Worm (Caenorhabditis elegans) whole organism, L4 larva: Measurements from ENCODE around the gene mnr-1.

Experiments
- D1046.2 ChIP-seq: fragments of 200-800 bp; sonication (Bioruptor generic); IDR thresholded peaks from 2 replicates; pipeline ENCODE4 v1.3.6; 2022; ENCODE audit warnings: missing genetic modification characterization, missing compliant biosample characterization
- F44E2.7 ChIP-seq: fragments of 200-800 bp; sonication (Bioruptor generic); IDR thresholded peaks from 2 replicates; pipeline ENCODE4 v2.1.2; 2022; ENCODE audit warnings: missing genetic modification characterization, missing compliant biosample characterization
- T20F7.1 ChIP-seq: fragments of 200-800 bp; sonication (Bioruptor generic); optimal IDR thresholded peaks from 2 replicates; lab custom pipeline; 2018; ENCODE audit warnings: mild to moderate bottlenecking, missing genetic modification characterization, missing compliant biosample characterization
- Y5F2A.4 ChIP-seq: fragments of 200-800 bp; sonication (Bioruptor generic); optimal IDR thresholded peaks from 2 replicates; lab custom pipeline; 2018; ENCODE audit warnings: mild to moderate bottlenecking, missing genetic modification characterization, missing compliant biosample characterization
- ZK337.2 ChIP-seq: fragments of 200-800 bp; sonication (Bioruptor generic); IDR thresholded peaks from 2 replicates; pipeline ENCODE4 v1.3.6; 2022; ENCODE audit warnings: missing genetic modification reagents, missing genetic modification characterization, missing compliant biosample characterization
- ZK546.5 ChIP-seq, 2 experiments: sonication (generic microtip); optimal IDR thresholded peaks; 2 replicates each; lab custom pipeline; 2017; ENCODE audit warnings: missing biosample characterization in 2 of 2, missing genetic modification characterization in 2 of 2
- aha-1 ChIP-seq: fragments of 150-350 bp; peaks from one replicate; lab custom pipeline; 2014; ENCODE audit warnings: missing biosample characterization, missing genetic modification characterization
- attf-4 ChIP-seq: sonication (generic microtip); optimal IDR thresholded peaks from 3 replicates; lab custom pipeline; 2017; ENCODE audit warnings: missing biosample characterization, missing genetic modification characterization
- ceh-44 ChIP-seq: fragments of 200-800 bp; sonication (Bioruptor generic); IDR thresholded peaks from 2 replicates; pipeline ENCODE4 v1.3.6; 2022; ENCODE audit warnings: missing genetic modification reagents, missing genetic modification characterization, missing compliant biosample characterization
- ceh-82 ChIP-seq: sonication (generic microtip); optimal IDR thresholded peaks from 2 replicates; lab custom pipeline; 2017; ENCODE audit warnings: missing biosample characterization, missing genetic modification characterization
- daf-12 ChIP-seq: fragments of 150-350 bp; optimal IDR thresholded peaks from 2 replicates; lab custom pipeline; 2014; ENCODE audit warnings: missing biosample characterization, missing genetic modification reagents, missing genetic modification characterization
- dmd-8 ChIP-seq: fragments of 200-800 bp; sonication (Bioruptor generic); IDR thresholded peaks from 2 replicates; pipeline ENCODE4 v1.3.6; 2022; ENCODE audit warnings: missing genetic modification characterization, missing compliant biosample characterization
- duxl-1 ChIP-seq: sonication (generic microtip); optimal IDR thresholded peaks from 2 replicates; lab custom pipeline; 2016; ENCODE audit warnings: mild to moderate bottlenecking, missing genetic modification characterization, moderate library complexity, missing compliant biosample characterization; ENCODE audit not compliant: poor library complexity
- hlh-11 ChIP-seq: fragments of 200-800 bp; sonication (Bioruptor generic); optimal IDR thresholded peaks from 2 replicates; lab custom pipeline; 2018; ENCODE audit warnings: mild to moderate bottlenecking, missing genetic modification characterization, missing compliant biosample characterization
- jun-1 ChIP-seq: fragments of 150-350 bp; optimal IDR thresholded peaks from 2 replicates; lab custom pipeline; 2014; ENCODE audit warnings: missing biosample characterization, missing genetic modification reagents, missing genetic modification characterization
- lin-13 ChIP-seq: fragments of 150-350 bp; optimal IDR thresholded peaks from 2 replicates; lab custom pipeline; 2014; ENCODE audit warnings: missing biosample characterization, missing genetic modification reagents, missing genetic modification characterization
- madf-9 ChIP-seq: fragments of 200-800 bp; sonication (Bioruptor generic); conservative IDR thresholded peaks from 2 replicates; pipeline ENCODE4 v1.3.6; 2022; ENCODE audit warnings: missing genetic modification reagents, missing genetic modification characterization, missing compliant biosample characterization
- mxl-2 ChIP-seq: fragments of 200-800 bp; sonication (Bioruptor generic); conservative IDR thresholded peaks from 2 replicates; pipeline ENCODE4 v1.3.6; 2022; ENCODE audit warnings: missing genetic modification reagents, missing genetic modification characterization, missing compliant biosample characterization
- nhr-48 ChIP-seq: sonication (generic microtip); optimal IDR thresholded peaks from 2 replicates; lab custom pipeline; 2016; ENCODE audit warnings: mild to moderate bottlenecking, missing genetic modification characterization, missing compliant biosample characterization
- nhr-76 ChIP-seq: fragments of 150-350 bp; optimal IDR thresholded peaks from 2 replicates; lab custom pipeline; 2014; ENCODE audit warnings: missing biosample characterization, missing genetic modification characterization
- saeg-2 ChIP-seq: fragments of 200-800 bp; sonication (Bioruptor generic); IDR thresholded peaks from 2 replicates; pipeline ENCODE4 v1.3.6; 2022; ENCODE audit warnings: missing genetic modification reagents, missing genetic modification characterization, missing compliant biosample characterization
- spr-3 ChIP-seq: fragments of 200-800 bp; sonication (Bioruptor generic); optimal IDR thresholded peaks from 2 replicates; lab custom pipeline; 2018; ENCODE audit warnings: mild to moderate bottlenecking, missing genetic modification characterization, missing compliant biosample characterization
- tag-97 ChIP-seq: fragments of 200-800 bp; sonication (Bioruptor generic); IDR thresholded peaks from 2 replicates; pipeline ENCODE4 v1.3.6; 2022; ENCODE audit warnings: missing genetic modification characterization, missing compliant biosample characterization
- unc-39 ChIP-seq: sonication (generic microtip); optimal IDR thresholded peaks from 2 replicates; lab custom pipeline; 2017; ENCODE audit warnings: missing biosample characterization, missing genetic modification characterization
- unc-62 ChIP-seq, 3 experiments: fragments of 150-350 bp in 1 of 3; sonication (generic microtip); optimal IDR thresholded peaks in 2 of 3; peaks in 1 of 3; 1 replicate in 1 of 3; 2 replicates in 2 of 3; lab custom pipeline; 2014 to 2017; ENCODE audit warnings: missing biosample characterization in 3 of 3, missing genetic modification characterization in 3 of 3, missing genetic modification reagents in 3 of 3, missing genotype in 1 of 3
- vab-7 ChIP-seq: fragments of 200-800 bp; sonication (Bioruptor generic); IDR thresholded peaks from 2 replicates; pipeline ENCODE4 v1.3.6; 2022; ENCODE audit warnings: missing genetic modification reagents, missing genetic modification characterization, missing compliant biosample characterization
- zag-1 ChIP-seq: fragments of 150-350 bp; optimal IDR thresholded peaks from 2 replicates; lab custom pipeline; 2014; ENCODE audit warnings: missing biosample characterization, missing genetic modification characterization
- zip-2 ChIP-seq: fragments of 150-350 bp; optimal IDR thresholded peaks from 2 replicates; lab custom pipeline; 2014; ENCODE audit warnings: missing biosample characterization, missing genetic modification characterization
- ztf-11 ChIP-seq: fragments of 150-350 bp; optimal IDR thresholded peaks from 2 replicates; lab custom pipeline; 2014; ENCODE audit warnings: missing biosample characterization, missing genetic modification characterization
- ztf-7 ChIP-seq: fragments of 150-350 bp; optimal IDR thresholded peaks from 2 replicates; lab custom pipeline; 2014; ENCODE audit warnings: missing biosample characterization, missing genetic modification characterization

The mnr-1 gene

DNA sequence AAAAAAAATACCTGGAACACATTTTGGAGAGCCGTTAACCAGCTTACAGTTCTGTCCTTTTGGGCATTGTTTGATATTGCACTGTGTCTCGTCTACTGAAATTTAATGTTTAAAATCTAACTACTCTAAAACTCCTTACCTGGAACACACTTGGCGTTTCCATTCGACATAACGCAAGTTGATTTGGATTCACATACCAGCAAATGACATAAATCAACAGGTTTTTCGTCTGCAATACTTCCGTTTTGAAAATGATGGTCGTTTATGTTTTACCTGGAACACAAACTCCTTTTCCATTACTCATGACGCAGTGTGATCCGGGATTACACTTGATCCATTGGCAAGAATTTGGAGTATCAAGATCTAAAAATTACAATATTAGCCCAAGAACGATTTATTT lies 29.2 kb upstream of the mnr-1 start:
- TF ChIP-seq madf-9 (GFP tag; lab: Robert Waterston, UW) (no peak), unc-62 (GFP tag; optimal IDR thresholded peaks at IDR 0.05 in 1 of 2; lab: Kevin White, UChicago) (peak in 1 of 2 experiments; percentile 95), unc-62 (tag; optimal IDR thresholded peaks at IDR 0.05; lab: Kevin White, UChicago) (no peak)

DNA sequence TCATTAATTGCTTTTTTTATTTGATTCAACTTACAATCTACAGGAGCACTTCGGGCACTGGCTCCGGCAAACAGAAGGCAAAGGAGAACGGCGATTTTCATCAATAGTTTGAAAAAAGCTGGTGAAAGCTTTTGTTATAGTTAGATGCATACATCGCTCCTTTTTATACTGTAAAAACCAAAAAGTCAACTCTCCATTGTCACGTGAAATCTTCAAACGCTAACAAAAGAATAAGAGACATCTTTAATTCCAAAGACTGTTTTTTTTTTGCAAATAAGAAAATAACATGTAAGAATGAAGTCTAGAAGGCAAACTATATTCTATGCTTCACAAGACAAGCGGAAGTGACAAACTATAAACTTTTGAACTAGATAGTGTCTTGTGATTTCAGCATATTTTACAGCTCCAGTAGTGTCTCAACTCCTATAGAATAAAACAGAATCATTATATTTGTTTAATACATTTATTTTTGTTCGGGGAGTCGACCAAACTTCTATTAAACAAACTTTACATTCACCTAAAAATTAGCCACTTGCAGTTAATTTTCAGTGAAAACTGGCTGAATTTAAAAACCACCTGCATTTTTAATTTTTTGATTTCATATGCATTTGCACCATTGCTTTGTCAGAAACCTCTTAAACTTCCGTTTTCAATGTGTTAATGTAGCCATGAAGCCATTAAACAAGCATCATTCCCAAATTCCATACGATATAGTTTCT lies 28.2 kb upstream of the mnr-1 start, which contains the start of the genes F46B3.9 and srz-18:
Gene F46B3.9 (minus strand): TSS at position 101 of the 719 bp plus-strand sequence.
Gene srz-18 (plus strand): TSS at position 669 of the 719 bp plus-strand sequence.
- no peak for TF ChIP-seq duxl-1 (tag; lab: Kevin White, UChicago)
- TF ChIP-seq aha-1 (tag; lab: Kevin White, UChicago), result peak; percentile 30
- TF ChIP-seq spr-3, result no peak

ce11 chrV:20631255-20631654 lies 23.2 kb upstream of the mnr-1 start, which contains the start of gene F46B3.14:
Gene F46B3.14, minus strand, starts transcription at chrV:20631355.
- no peak for TF ChIP-seq daf-12

DNA sequence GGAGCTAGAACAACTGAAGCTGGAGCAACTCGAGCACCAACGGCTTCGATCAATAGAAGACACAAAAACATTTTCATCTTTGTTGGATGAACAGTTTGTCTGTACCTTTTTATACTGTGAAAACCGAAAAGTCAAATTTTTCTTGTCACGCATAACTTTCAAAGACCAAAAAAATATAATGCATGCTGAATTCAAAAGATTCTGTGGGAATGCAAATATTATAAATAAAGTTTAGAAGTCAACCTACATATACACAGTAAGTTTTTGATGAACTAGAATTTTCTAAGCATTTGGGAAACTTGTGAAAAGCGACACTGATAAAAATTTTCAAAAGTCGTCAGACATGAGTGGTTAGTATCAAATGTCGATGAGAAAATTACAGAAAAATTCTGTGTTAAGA lies 20.8 kb upstream of the mnr-1 start, which contains the start of gene F46B3.15:
Gene F46B3.15 (minus strand): TSS at position 101 of the 400 bp plus-strand sequence.
- no peak for TF ChIP-seq jun-1 (tag; lab: Kevin White, UChicago)
- no peak for TF ChIP-seq mxl-2
- TF ChIP-seq nhr-76 (tag; lab: Kevin White, UChicago), result no peak
- TF ChIP-seq ztf-7, result no peak
- no peak for TF ChIP-seq ceh-44 (GFP tag; lab: Robert Waterston, UW)
- TF ChIP-seq tag-97 (GFP tag; lab: Robert Waterston, UW), result no peak
- no peak for TF ChIP-seq lin-13 (GFP tag; lab: Kevin White, UChicago)
- no peak for TF ChIP-seq madf-9 (GFP tag; lab: Robert Waterston, UW)
- TF ChIP-seq dmd-8, result no peak

DNA sequence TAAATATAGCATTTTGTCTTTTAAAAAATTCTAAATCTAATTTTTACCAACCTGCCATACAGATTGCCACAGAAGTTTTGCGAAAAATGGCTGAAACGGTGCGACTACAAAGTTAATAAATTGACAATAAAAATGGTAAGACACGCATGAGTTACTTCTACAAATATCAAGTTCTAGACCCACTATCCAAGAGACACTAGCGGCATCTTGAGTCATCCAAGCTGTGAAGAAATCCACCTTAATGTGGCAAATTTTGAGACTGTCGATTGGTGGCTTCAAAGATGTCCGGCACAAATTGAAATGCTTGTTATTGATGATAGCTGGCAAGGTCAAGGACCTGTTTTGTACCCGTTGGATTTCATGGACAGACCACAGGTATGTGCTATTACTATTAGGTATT lies 20.1 kb upstream of the mnr-1 start, which contains the start of gene F46B3.16:
Gene F46B3.16 (plus strand): TSS at position 301 of the 400 bp plus-strand sequence.
- TF ChIP-seq saeg-2 (GFP tag; lab: Robert Waterston, UW), result no peak
- no peak for TF ChIP-seq zag-1 (tag; lab: Kevin White, UChicago)
- TF ChIP-seq nhr-76 (tag; lab: Kevin White, UChicago), result no peak
- no peak for TF ChIP-seq ztf-11 (tag; lab: Kevin White, UChicago)

DNA sequence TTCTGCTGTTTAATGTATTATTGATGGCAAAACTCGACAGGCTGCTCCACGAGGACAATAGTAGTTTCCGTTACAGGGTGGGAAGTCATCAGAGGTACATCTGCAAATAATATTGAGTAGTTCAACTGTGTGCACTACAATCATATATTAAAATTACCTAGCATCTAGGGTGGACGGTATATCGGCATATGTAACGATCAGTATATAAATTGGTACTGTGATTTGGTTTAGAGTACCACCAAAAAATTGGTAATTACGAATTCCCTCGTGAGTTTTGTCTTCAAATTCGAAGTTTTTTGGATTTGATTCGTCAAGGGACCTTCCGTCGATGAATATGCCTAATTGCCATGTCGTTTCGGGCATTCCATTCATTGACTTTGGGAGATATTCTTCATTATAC lies 17.6 kb upstream of the mnr-1 start, which contains the start of gene ttr-13:
Gene ttr-13 (minus strand): TSS at position 101 of the 400 bp plus-strand sequence.
- TF ChIP-seq ZK337.2 (GFP tag; lab: Robert Waterston, UW) (no peak), ceh-82 (no peak), attf-4 (tag; lab: Kevin White, UChicago) (no peak), D1046.2 (no peak), hlh-11 (tag; lab: Kevin White, UChicago) (no peak), unc-39 (tag; lab: Kevin White, UChicago) (no peak), Y5F2A.4 (GFP tag; lab: Kevin White, UChicago) (no peak), zip-2 (no peak), T20F7.1 (GFP tag; lab: Kevin White, UChicago) (no peak), nhr-48 (tag; lab: Kevin White, UChicago) (no peak), F44E2.7 (GFP tag; lab: Robert Waterston, UW) (no peak), madf-9 (GFP tag; lab: Robert Waterston, UW) (no peak)

ce11 chrV:20638344-20638743 lies 16.1 kb upstream of the mnr-1 start, which contains the start of gene Y44A6B.3:
Gene Y44A6B.3, minus strand, starts transcription at chrV:20638444.
- TF ChIP-seq vab-7 (GFP tag; lab: Robert Waterston, UW) (no peak), ZK546.5 (tag; optimal IDR thresholded peaks at IDR 0.05; lab: Kevin White, UChicago) (no peak)
